Worm (Caenorhabditis elegans) whole organism, L1 larva: Measurements from ENCODE around the gene sre-39.

ENCODE experiments used
- C34B4.2 ChIP-seq: sonication (generic microtip); optimal IDR thresholded peaks from 2 replicates; lab custom pipeline; 2017; ENCODE audit warnings: mild to moderate bottlenecking, missing genetic modification characterization, missing compliant biosample characterization
- Y116A8C.19 ChIP-seq: sonication (generic microtip); optimal IDR thresholded peaks from 2 replicates; lab custom pipeline; 2016; ENCODE audit warnings: missing compliant biosample characterization, missing genetic modification characterization, borderline replicate concordance
- aha-1 ChIP-seq: fragments of 150-350 bp; optimal IDR thresholded peaks from 2 replicates; lab custom pipeline; 2014; ENCODE audit warnings: missing biosample characterization, missing genetic modification characterization
- ceh-82 ChIP-seq, 3 experiments: fragments of 150-350 bp in 1 of 3; sonication (generic microtip) in 2 of 3; optimal IDR thresholded peaks; 2 replicates each; lab custom pipeline; 2014 to 2017; ENCODE audit warnings: missing biosample characterization in 3 of 3, missing genetic modification characterization in 3 of 3
- ceh-90 ChIP-seq: sonication (generic microtip); optimal IDR thresholded peaks from 2 replicates; lab custom pipeline; 2016; ENCODE audit warnings: missing genetic modification characterization, missing compliant biosample characterization
- dsc-1 ChIP-seq: sonication (generic microtip); optimal IDR thresholded peaks from 2 replicates; lab custom pipeline; 2016; ENCODE audit warnings: mild to moderate bottlenecking, missing genetic modification characterization, missing compliant biosample characterization
- efl-1 ChIP-seq, 4 experiments: fragments of 150-350 bp; optimal IDR thresholded peaks in 3 of 4; peaks in 1 of 4; 1 replicate in 1 of 4; 2 replicates in 3 of 4; lab custom pipeline; 2014; ENCODE audit warnings: missing biosample characterization in 2 of 4, missing genetic modification characterization in 2 of 4, missing genetic modification reagents in 2 of 4
- egl-13 ChIP-seq: sonication (generic microtip); optimal IDR thresholded peaks from 2 replicates; lab custom pipeline; 2016; ENCODE audit warnings: missing genotype, missing genetic modification reagents, missing genetic modification characterization, missing compliant biosample characterization
- egl-27 ChIP-seq, 2 experiments: fragments of 150-350 bp in 1 of 2; sonication (generic microtip); optimal IDR thresholded peaks; 3 replicates each; lab custom pipeline; 2017 to 2018; ENCODE audit warnings: missing biosample characterization in 2 of 2, missing genetic modification characterization in 2 of 2, missing genetic modification reagents in 2 of 2
- elt-2 ChIP-seq: sonication (generic microtip); optimal IDR thresholded peaks from 2 replicates; lab custom pipeline; 2016; ENCODE audit warnings: missing genetic modification characterization, mild to moderate bottlenecking, inconsistent platforms, missing compliant biosample characterization, missing genetic modification reagents
- ets-5 ChIP-seq: fragments of 200-800 bp; sonication (Bioruptor generic); IDR thresholded peaks from 2 replicates; pipeline ENCODE4 v1.3.6; 2022; ENCODE audit warnings: missing genetic modification characterization, missing compliant biosample characterization
- fkh-4 ChIP-seq: sonication (generic microtip); optimal IDR thresholded peaks from 2 replicates; lab custom pipeline; 2016; ENCODE audit warnings: missing compliant biosample characterization, missing genetic modification characterization, borderline replicate concordance
- fkh-8 ChIP-seq: sonication (generic microtip); optimal IDR thresholded peaks from 2 replicates; lab custom pipeline; 2016; ENCODE audit warnings: mild to moderate bottlenecking, missing genetic modification characterization, missing compliant biosample characterization
- fos-1 ChIP-seq: fragments of 150-350 bp; optimal IDR thresholded peaks from 2 replicates; lab custom pipeline; 2014; ENCODE audit warnings: missing biosample characterization, missing genetic modification characterization
- grh-1 ChIP-seq: fragments of 200-800 bp; sonication (Bioruptor generic); IDR thresholded peaks from 2 replicates; pipeline ENCODE4 v1.3.6; 2022; ENCODE audit warnings: missing genetic modification reagents, missing genetic modification characterization, missing compliant biosample characterization
- hlh-17 ChIP-seq: fragments of 200-800 bp; sonication (Bioruptor generic); optimal IDR thresholded peaks from 2 replicates; lab custom pipeline; 2018; ENCODE audit warnings: missing genetic modification characterization, mild to moderate bottlenecking, missing compliant biosample characterization, moderate library complexity, borderline replicate concordance
- irx-1 ChIP-seq: sonication (generic microtip); optimal IDR thresholded peaks from 2 replicates; lab custom pipeline; 2016; ENCODE audit warnings: missing genetic modification characterization, missing compliant biosample characterization
- lin-14 ChIP-seq: fragments of 200-800 bp; sonication (Bioruptor generic); optimal IDR thresholded peaks from 2 replicates; lab custom pipeline; 2018; ENCODE audit warnings: mild to moderate bottlenecking, missing genetic modification characterization, moderate library complexity, missing compliant biosample characterization
- lin-35 ChIP-seq, 2 experiments: fragments of 150-350 bp; optimal IDR thresholded peaks; 2 replicates each; lab custom pipeline; 2014; ENCODE audit warnings: missing biosample characterization in 2 of 2, missing genetic modification characterization in 2 of 2, missing genetic modification reagents in 2 of 2
- lin-39 ChIP-seq: fragments of 150-350 bp; optimal IDR thresholded peaks from 2 replicates; lab custom pipeline; 2014; ENCODE audit warnings: missing biosample characterization, missing genetic modification reagents, missing genetic modification characterization
- lir-3 ChIP-seq: sonication (generic microtip); optimal IDR thresholded peaks from 2 replicates; lab custom pipeline; 2016; ENCODE audit warnings: mild to moderate bottlenecking, missing genetic modification characterization, moderate library complexity, missing compliant biosample characterization; ENCODE audit not compliant: poor library complexity
- lsy-2 ChIP-seq, 2 experiments: fragments of 150-350 bp; optimal IDR thresholded peaks; 2 replicates each; lab custom pipeline; 2014; ENCODE audit warnings: missing biosample characterization in 2 of 2, missing genetic modification characterization in 2 of 2
- mdl-1 ChIP-seq, 2 experiments: fragments of 150-350 bp; optimal IDR thresholded peaks; 2 replicates each; lab custom pipeline; 2014 to 2017; ENCODE audit warnings: missing biosample characterization in 2 of 2, missing genetic modification characterization in 2 of 2, inconsistent platforms in 1 of 2
- mef-2 ChIP-seq: fragments of 150-350 bp; optimal IDR thresholded peaks from 2 replicates; lab custom pipeline; 2014; ENCODE audit warnings: missing biosample characterization, missing genetic modification characterization
- mep-1 ChIP-seq: fragments of 150-350 bp; optimal IDR thresholded peaks from 2 replicates; lab custom pipeline; 2014; ENCODE audit warnings: missing biosample characterization, missing genetic modification characterization
- nhr-11 ChIP-seq: fragments of 150-350 bp; optimal IDR thresholded peaks from 2 replicates; lab custom pipeline; 2014; ENCODE audit warnings: missing biosample characterization, missing genetic modification characterization
- nhr-20 ChIP-seq: sonication (generic microtip); optimal IDR thresholded peaks from 2 replicates; lab custom pipeline; 2016; ENCODE audit warnings: mild to moderate bottlenecking, missing genetic modification characterization, missing compliant biosample characterization
- nhr-76 ChIP-seq: sonication (generic microtip); optimal IDR thresholded peaks from 2 replicates; lab custom pipeline; 2017; ENCODE audit warnings: missing biosample characterization, missing genetic modification characterization
- pax-3 ChIP-seq: fragments of 200-800 bp; sonication (Bioruptor generic); optimal IDR thresholded peaks from 2 replicates; lab custom pipeline; 2018; ENCODE audit warnings: mild to moderate bottlenecking, missing genetic modification characterization, moderate library complexity, missing compliant biosample characterization
- pqm-1 ChIP-seq: sonication (generic microtip); optimal IDR thresholded peaks from 3 replicates; lab custom pipeline; 2017; ENCODE audit warnings: missing biosample characterization, missing genetic modification characterization
- rnt-1 ChIP-seq: sonication (generic microtip); optimal IDR thresholded peaks from 2 replicates; lab custom pipeline; 2016; ENCODE audit warnings: mild to moderate bottlenecking, missing genetic modification characterization, moderate library complexity, missing compliant biosample characterization
- snu-23 ChIP-seq: sonication (generic microtip); optimal IDR thresholded peaks from 2 replicates; lab custom pipeline; 2016; ENCODE audit warnings: missing genetic modification characterization, missing compliant biosample characterization
- sox-4 ChIP-seq: sonication (generic microtip); optimal IDR thresholded peaks from 2 replicates; lab custom pipeline; 2016; ENCODE audit warnings: missing genetic modification characterization, missing compliant biosample characterization
- swsn-7 ChIP-seq: sonication (generic microtip); optimal IDR thresholded peaks from 2 replicates; lab custom pipeline; 2016; ENCODE audit warnings: missing genetic modification characterization, missing compliant biosample characterization
- tbx-2 ChIP-seq: sonication (generic microtip); optimal IDR thresholded peaks from 2 replicates; lab custom pipeline; 2016; ENCODE audit warnings: missing genetic modification characterization, missing compliant biosample characterization
- tlp-1 ChIP-seq: fragments of 150-350 bp; optimal IDR thresholded peaks from 2 replicates; lab custom pipeline; 2014; ENCODE audit warnings: missing biosample characterization, missing genetic modification characterization
- unc-62 ChIP-seq: fragments of 150-350 bp; optimal IDR thresholded peaks from 2 replicates; lab custom pipeline; 2014; ENCODE audit warnings: missing biosample characterization, missing genetic modification reagents, missing genetic modification characterization
- unc-98 ChIP-seq: fragments of 200-800 bp; sonication (Bioruptor generic); IDR thresholded peaks from 2 replicates; pipeline ENCODE4 v1.3.6; 2022; ENCODE audit warnings: missing genetic modification characterization, missing compliant biosample characterization
- vab-15 ChIP-seq: sonication (generic microtip); optimal IDR thresholded peaks from 2 replicates; lab custom pipeline; 2017; ENCODE audit warnings: missing genotype, mild to moderate bottlenecking, missing genetic modification characterization, missing compliant biosample characterization
- zip-4 ChIP-seq: fragments of 200-800 bp; sonication (Bioruptor generic); optimal IDR thresholded peaks from 2 replicates; lab custom pipeline; 2018; ENCODE audit warnings: mild to moderate bottlenecking, missing genetic modification characterization, moderate library complexity, missing compliant biosample characterization

The sre-39 gene

ce11 chrII:4638891-4639290 is 48.1 kb upstream of the sre-39 start (continued):
- TF ChIP-seq ceh-90 (tag; lab: Kevin White, UChicago), result no peak
- no peak for TF ChIP-seq lin-35 (GFP tag; optimal IDR thresholded peaks at IDR 0.05; lab: Kevin White, UChicago)

DNA sequence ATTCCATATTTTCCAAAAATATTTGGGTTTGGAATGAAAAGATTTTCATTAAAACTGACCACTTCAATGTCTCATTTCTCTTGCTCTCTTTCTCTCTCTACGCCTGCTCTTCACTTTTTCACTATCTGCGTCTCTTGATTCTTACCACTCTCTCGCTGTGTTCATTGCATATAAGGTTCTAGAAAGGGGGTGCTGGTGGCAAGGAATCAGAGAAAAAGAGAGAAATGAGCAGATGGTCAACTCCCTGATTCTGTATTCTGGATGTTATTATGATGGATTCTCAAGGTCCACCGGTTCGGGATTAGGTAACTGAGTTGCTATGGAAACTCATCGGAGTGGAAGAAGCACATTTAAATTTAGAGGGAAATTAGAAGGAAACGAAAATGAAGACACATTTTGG is 46.3 kb upstream of the sre-39 start:
- TF ChIP-seq rnt-1 (peak; percentile 9), swsn-7 (tag; lab: Kevin White, UChicago) (no peak), efl-1 (optimal IDR thresholded peaks at IDR 0.05; lab: Kevin White, UChicago) (peak; percentile 36 to 44), efl-1 (GFP tag; optimal IDR thresholded peaks at IDR 0.05 in 1 of 2; lab: Kevin White, UChicago) (no peak), unc-62 (GFP tag; lab: Kevin White, UChicago) (no peak), lin-14 (GFP tag; lab: Kevin White, UChicago) (peak; percentile 49), fkh-8 (tag; lab: Kevin White, UChicago) (peak; percentile 29), mep-1 (peak; percentile 5), lin-35 (GFP tag; optimal IDR thresholded peaks at IDR 0.05; lab: Kevin White, UChicago) (peak in 1 of 2 experiments; percentile 5), ceh-82 (tag; optimal IDR thresholded peaks at IDR 0.05; lab: Kevin White, UChicago) (peak in 1 of 3 experiments; percentile 4)

DNA sequence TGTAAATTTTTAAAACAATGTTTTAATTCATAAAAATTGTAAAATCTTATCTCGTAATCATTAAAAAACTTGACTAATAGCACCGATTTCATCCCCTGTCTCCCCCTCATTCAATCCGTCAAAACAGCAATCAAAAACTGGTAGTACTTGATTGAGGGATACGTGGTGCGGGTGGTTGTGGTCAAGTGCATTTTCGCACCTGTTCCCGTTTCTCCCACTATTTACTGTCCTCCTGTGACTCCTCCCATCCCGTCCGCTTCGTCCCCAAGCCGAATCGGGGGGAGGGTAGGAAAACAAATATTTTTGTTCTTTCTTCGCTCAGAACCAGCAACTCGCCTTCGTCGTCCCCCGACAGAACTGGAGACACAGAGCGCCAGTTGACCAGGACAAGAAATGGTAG is 38.3 kb upstream of the sre-39 start, which contains the start of gene lgc-27:
Gene lgc-27 (plus strand): TSS at position 301 of the 400 bp plus-strand sequence.
- TF ChIP-seq egl-13 (tag; lab: Kevin White, UChicago) (no peak), unc-62 (GFP tag; lab: Kevin White, UChicago) (no peak), unc-98 (GFP tag; lab: Robert Waterston, UW) (no peak), rnt-1 (no peak), mef-2 (tag; lab: Kevin White, UChicago) (no peak), ets-5 (GFP tag; lab: Robert Waterston, UW) (no peak), nhr-76 (tag; lab: Kevin White, UChicago) (no peak), lir-3 (tag; lab: Kevin White, UChicago) (no peak), zip-4 (GFP tag; lab: Kevin White, UChicago) (no peak), pax-3 (tag; lab: Kevin White, UChicago) (no peak), sox-4 (tag; lab: Kevin White, UChicago) (no peak), snu-23 (no peak), nhr-20 (tag; lab: Kevin White, UChicago) (no peak), hlh-17 (no peak), mdl-1 (tag; optimal IDR thresholded peaks at IDR 0.05; lab: Kevin White, UChicago) (no peak), tlp-1 (no peak), elt-2 (tag; lab: Kevin White, UChicago) (no peak), tbx-2 (tag; lab: Kevin White, UChicago) (no peak), C34B4.2 (tag; lab: Kevin White, UChicago) (no peak), vab-15 (tag; lab: Kevin White, UChicago) (no peak)

- TF ChIP-seq lsy-2 (tag; optimal IDR thresholded peaks at IDR 0.05; lab: Kevin White, UChicago) (no peak), fos-1 (tag; lab: Kevin White, UChicago) (no peak), irx-1 (no peak), lin-14 (GFP tag; lab: Kevin White, UChicago) (no peak), Y116A8C.19 (tag; lab: Kevin White, UChicago) (no peak), mef-2 (tag; lab: Kevin White, UChicago) (no peak), ceh-82 (tag; optimal IDR thresholded peaks at IDR 0.05; lab: Kevin White, UChicago) (no peak), fkh-4 (tag; lab: Kevin White, UChicago) (no peak), aha-1 (tag; lab: Kevin White, UChicago) (no peak), ets-5 (GFP tag; lab: Robert Waterston, UW) (no peak), grh-1 (GFP tag; lab: Robert Waterston, UW) (no peak), dsc-1 (tag; lab: Kevin White, UChicago) (no peak), mdl-1 (tag; optimal IDR thresholded peaks at IDR 0.05; lab: Kevin White, UChicago) (no peak), egl-27 (tag; optimal IDR thresholded peaks at IDR 0.05; lab: Kevin White, UChicago) (no peak), hlh-17 (no peak), vab-15 (tag; lab: Kevin White, UChicago) (no peak), pqm-1 (tag; lab: Kevin White, UChicago) (no peak), lin-39 (tag; lab: Kevin White, UChicago) (no peak), nhr-11 (tag; lab: Kevin White, UChicago) (no peak)
These were observed 37.0 kb upstream of the sre-39 start for ce11 chrII:4650072-4650471.
